Worm (Caenorhabditis elegans): ENCODE data around the gene C34D4.2.

The C34D4.2 gene

DNA sequence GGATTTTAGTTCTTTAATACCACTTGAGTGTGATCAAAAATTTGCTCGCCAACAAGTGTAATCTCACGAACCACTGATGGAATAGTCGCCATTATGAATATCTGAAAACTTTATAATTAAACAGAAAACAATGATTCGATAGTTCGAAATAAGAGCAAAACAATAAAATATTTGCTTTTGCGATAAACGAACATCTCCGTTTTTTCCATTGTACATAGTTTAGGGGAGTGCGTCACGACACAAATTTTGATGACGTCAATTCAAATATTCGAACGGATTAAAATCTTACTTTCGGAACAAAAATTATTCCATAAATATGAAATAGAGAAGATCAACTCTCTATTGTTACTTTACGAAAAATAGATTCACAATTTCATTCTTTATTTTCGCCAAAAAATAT, 20.5 kb upstream of the C34D4.2 start, which contains the start of gene mutd-1:
TSS of gene mutd-1 (minus strand) at position 101 of the 400 bp plus-strand sequence.
- TF ChIP-seq tbx-11 (GFP tag; IDR thresholded peaks at IDR 0.05) (no peak), B0310.2 (tag; optimal IDR thresholded peaks at IDR 0.05) (no peak), flt-1 (GFP tag; IDR thresholded peaks at IDR 0.05) (no peak), ceh-13 (GFP tag; optimal IDR thresholded peaks at IDR 0.05) (no peak), tbx-37 (GFP tag; conservative IDR thresholded peaks at IDR 0.05) (no peak), aly-1 (tag; optimal IDR thresholded peaks at IDR 0.05) (no peak), F13C5.2 (tag; optimal IDR thresholded peaks at IDR 0.05) (no peak), sea-1 (GFP tag; conservative IDR thresholded peaks at IDR 0.05) (no peak), ceh-36 (tag; optimal IDR thresholded peaks at IDR 0.05) (no peak), ets-7 (tag; optimal IDR thresholded peaks at IDR 0.05) (no peak), scrt-1 (GFP tag; IDR thresholded peaks at IDR 0.05) (no peak), hmg-4 (GFP tag; optimal IDR thresholded peaks at IDR 0.05) (no peak), pes-1 (GFP tag; IDR thresholded peaks at IDR 0.05) (no peak), ama-1 (optimal IDR thresholded peaks at IDR 0.05) (no peak), hmbx-1 (tag; optimal IDR thresholded peaks at IDR 0.05) (no peak), hnd-1 (tag; optimal IDR thresholded peaks at IDR 0.05) (no peak), tra-4 (tag; optimal IDR thresholded peaks at IDR 0.05) (no peak)

DNA sequence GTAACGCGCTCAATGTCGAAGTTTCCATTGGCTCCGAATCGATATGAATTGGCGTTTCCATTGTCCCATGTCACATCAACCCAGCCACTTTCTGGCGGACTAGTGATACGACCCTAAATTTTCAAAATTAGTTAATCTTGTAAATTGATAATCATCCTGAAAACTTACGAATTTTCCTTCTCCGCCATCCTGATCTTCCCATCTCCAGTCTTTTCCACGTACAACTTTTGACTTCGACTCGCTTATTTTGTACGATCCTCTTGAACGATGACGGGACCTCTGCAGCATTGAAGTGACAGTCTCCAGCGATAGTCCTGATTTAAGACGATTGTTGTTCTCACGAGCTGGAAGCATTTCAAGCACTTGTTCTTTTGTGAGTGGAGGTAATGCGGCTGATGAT, 15.3 kb upstream of the C34D4.2 start:
- no peak for TF ChIP-seq aly-1 (tag; optimal IDR thresholded peaks at IDR 0.05)
- TF ChIP-seq tra-4 (tag; optimal IDR thresholded peaks at IDR 0.05): no peak
- no peak for TF ChIP-seq ceh-13 (GFP tag; optimal IDR thresholded peaks at IDR 0.05)
- TF ChIP-seq flt-1 (GFP tag; IDR thresholded peaks at IDR 0.05): no peak
- no peak for TF ChIP-seq pes-1 (GFP tag; IDR thresholded peaks at IDR 0.05)
- no peak for TF ChIP-seq F13C5.2 (tag; optimal IDR thresholded peaks at IDR 0.05)
- TF ChIP-seq hmbx-1 (tag; optimal IDR thresholded peaks at IDR 0.05): no peak
- TF ChIP-seq hmg-4 (GFP tag; optimal IDR thresholded peaks at IDR 0.05): no peak
- TF ChIP-seq ceh-36 (tag; optimal IDR thresholded peaks at IDR 0.05): no peak
- TF ChIP-seq tbx-11 (GFP tag; IDR thresholded peaks at IDR 0.05): no peak
- TF ChIP-seq hnd-1 (tag; optimal IDR thresholded peaks at IDR 0.05): no peak
- TF ChIP-seq sea-1 (GFP tag; conservative IDR thresholded peaks at IDR 0.05): no peak
- no peak for TF ChIP-seq ets-7 (tag; optimal IDR thresholded peaks at IDR 0.05)
- TF ChIP-seq B0310.2 (tag; optimal IDR thresholded peaks at IDR 0.05): no peak
- no peak for TF ChIP-seq tbx-37 (GFP tag; conservative IDR thresholded peaks at IDR 0.05)
- TF ChIP-seq ama-1 (optimal IDR thresholded peaks at IDR 0.05): no peak
- TF ChIP-seq scrt-1 (GFP tag; IDR thresholded peaks at IDR 0.05): no peak

DNA sequence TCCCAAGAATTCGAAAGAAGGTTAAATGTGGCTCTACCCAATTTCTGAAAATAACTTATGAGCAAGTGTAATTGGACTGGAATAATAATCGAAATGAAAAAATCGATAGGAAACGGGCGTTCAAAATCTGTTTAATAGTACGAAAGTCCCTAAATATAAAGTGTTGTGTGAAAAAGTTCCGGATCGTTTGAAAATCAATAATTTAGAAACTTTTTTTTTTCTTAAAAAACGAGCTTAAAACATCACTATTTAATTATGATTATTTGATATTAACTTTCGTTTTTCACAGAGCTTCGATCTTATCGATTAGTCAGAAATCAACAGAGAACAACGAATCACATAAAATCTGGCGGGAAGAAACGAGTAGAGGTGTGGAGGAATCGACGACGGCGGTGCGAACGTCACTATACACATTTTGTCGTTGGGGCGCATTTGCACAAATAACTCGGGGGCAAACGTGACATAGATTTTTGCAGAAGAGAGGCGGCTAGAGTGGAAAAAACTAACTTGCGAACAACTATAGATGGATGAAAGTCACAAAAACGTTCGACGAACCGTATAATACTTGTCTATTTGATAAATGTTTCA, 9.7 kb upstream of the C34D4.2 start, which contains the start of gene hecd-1:
TSS of gene hecd-1 (minus strand) at position 51 of the 588 bp plus-strand sequence.
- no peak for TF ChIP-seq ceh-36 (tag; optimal IDR thresholded peaks at IDR 0.05)
- no peak for TF ChIP-seq hnd-1 (tag; optimal IDR thresholded peaks at IDR 0.05)
- TF ChIP-seq B0310.2 (tag; optimal IDR thresholded peaks at IDR 0.05): no peak
- TF ChIP-seq sea-1 (GFP tag; conservative IDR thresholded peaks at IDR 0.05): no peak
- no peak for TF ChIP-seq flt-1 (GFP tag; IDR thresholded peaks at IDR 0.05)
- no peak for TF ChIP-seq hmg-4 (GFP tag; optimal IDR thresholded peaks at IDR 0.05)
- no peak for TF ChIP-seq ama-1 (optimal IDR thresholded peaks at IDR 0.05)
- TF ChIP-seq aly-1 (tag; optimal IDR thresholded peaks at IDR 0.05): no peak
- TF ChIP-seq pes-1 (GFP tag; IDR thresholded peaks at IDR 0.05): no peak
- TF ChIP-seq scrt-1 (GFP tag; IDR thresholded peaks at IDR 0.05): no peak
- no peak for TF ChIP-seq tbx-37 (GFP tag; conservative IDR thresholded peaks at IDR 0.05)
- no peak for TF ChIP-seq hmbx-1 (tag; optimal IDR thresholded peaks at IDR 0.05)
- no peak for TF ChIP-seq ceh-13 (GFP tag; optimal IDR thresholded peaks at IDR 0.05)
- no peak for TF ChIP-seq ets-7 (tag; optimal IDR thresholded peaks at IDR 0.05)
- TF ChIP-seq tra-4 (tag; optimal IDR thresholded peaks at IDR 0.05): no peak
- no peak for TF ChIP-seq F13C5.2 (tag; optimal IDR thresholded peaks at IDR 0.05)
- TF ChIP-seq tbx-11 (GFP tag; IDR thresholded peaks at IDR 0.05): no peak

DNA sequence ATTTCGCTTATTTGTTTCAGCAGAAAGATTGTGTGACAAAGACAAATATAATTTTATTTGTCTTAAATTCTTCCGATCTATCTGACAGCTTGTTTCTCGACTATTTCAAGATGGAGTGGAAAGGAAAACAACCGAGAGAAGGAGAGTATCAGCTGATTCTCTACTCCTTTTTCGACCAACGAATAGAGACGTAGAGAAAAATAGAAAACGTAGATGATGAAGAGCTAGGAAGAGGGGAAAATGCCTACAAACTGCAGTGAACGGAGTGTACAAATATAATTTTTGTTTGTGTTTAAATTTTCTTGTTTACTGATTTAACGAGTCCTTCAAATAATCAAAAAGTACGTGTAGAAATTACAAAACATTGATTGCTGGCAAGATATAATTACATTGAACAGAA, 6.7 kb upstream of the C34D4.2 start:
- TF ChIP-seq B0310.2 (tag; optimal IDR thresholded peaks at IDR 0.05) (no peak), tra-4 (tag; optimal IDR thresholded peaks at IDR 0.05) (no peak), F13C5.2 (tag; optimal IDR thresholded peaks at IDR 0.05) (no peak), tbx-37 (GFP tag; conservative IDR thresholded peaks at IDR 0.05) (no peak), pes-1 (GFP tag; IDR thresholded peaks at IDR 0.05) (no peak), tbx-11 (GFP tag; IDR thresholded peaks at IDR 0.05) (no peak), flt-1 (GFP tag; IDR thresholded peaks at IDR 0.05) (no peak), aly-1 (tag; optimal IDR thresholded peaks at IDR 0.05) (no peak), ama-1 (optimal IDR thresholded peaks at IDR 0.05) (no peak), sea-1 (GFP tag; conservative IDR thresholded peaks at IDR 0.05) (no peak), ceh-13 (GFP tag; optimal IDR thresholded peaks at IDR 0.05) (no peak), hmg-4 (GFP tag; optimal IDR thresholded peaks at IDR 0.05) (no peak), hmbx-1 (tag; optimal IDR thresholded peaks at IDR 0.05) (no peak), ceh-36 (tag; optimal IDR thresholded peaks at IDR 0.05) (no peak), scrt-1 (GFP tag; IDR thresholded peaks at IDR 0.05) (no peak)

DNA sequence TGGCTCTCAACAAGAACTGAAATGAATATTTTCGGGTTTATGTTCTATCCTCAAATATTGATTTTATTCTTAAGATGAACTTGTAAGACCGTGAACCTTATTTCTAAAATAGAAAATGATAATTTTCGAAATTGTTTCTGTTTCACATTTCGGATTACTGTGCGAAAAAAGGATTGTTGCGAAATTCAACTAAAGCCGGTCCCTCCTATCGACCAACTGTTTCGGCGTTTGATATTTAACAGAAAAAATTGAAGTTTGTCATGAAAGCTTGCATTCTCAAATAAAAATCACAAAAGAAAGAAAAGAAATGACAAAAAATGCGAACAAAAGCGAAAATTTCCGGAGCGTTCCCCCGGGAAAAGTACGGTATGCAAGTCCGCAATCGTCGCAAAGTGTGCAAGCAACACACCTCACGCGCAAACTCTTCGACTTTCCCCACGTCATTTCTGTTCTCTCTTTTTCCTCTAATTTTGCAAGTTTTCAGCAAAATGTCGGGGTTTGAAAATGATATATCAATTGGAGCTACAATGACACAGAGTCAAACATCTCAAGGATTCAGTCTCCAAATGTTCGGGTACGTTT, 5.3 kb upstream of the C34D4.2 start, which contains the start of gene C34D4.4:
TSS of gene C34D4.4 (plus strand) at position 342 of the 582 bp plus-strand sequence.
- no peak for TF ChIP-seq pes-1 (GFP tag; IDR thresholded peaks at IDR 0.05)
- peak; percentile 14 for TF ChIP-seq hmg-4 (GFP tag; optimal IDR thresholded peaks at IDR 0.05)

DNA sequence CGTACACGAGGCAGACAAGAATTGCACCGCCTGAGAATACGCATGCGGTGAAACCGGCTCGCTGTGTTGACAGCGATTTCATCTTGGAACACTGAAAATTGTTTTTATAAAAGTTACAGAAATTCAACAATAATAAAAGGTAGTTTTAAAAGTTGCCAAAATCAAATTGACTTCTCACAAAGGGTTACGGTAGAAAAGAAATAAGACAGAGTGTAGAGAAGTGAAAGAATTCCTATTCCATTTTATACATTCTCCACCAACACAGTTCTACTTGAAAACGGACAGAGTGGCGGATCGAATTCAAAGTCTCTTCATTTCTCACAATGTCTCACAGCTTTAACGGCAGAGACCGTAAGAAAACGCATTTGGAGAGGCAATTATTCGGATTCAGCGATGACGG, 2.0 kb upstream of the C34D4.2 start, which contains the start of gene col-113:
TSS of gene col-113 (minus strand) at position 101 of the 400 bp plus-strand sequence.
- TF ChIP-seq hnd-1 (tag; optimal IDR thresholded peaks at IDR 0.05): no peak
- no peak for TF ChIP-seq tbx-37 (GFP tag; conservative IDR thresholded peaks at IDR 0.05)
- TF ChIP-seq tra-4 (tag; optimal IDR thresholded peaks at IDR 0.05): no peak
- TF ChIP-seq aly-1 (tag; optimal IDR thresholded peaks at IDR 0.05): no peak
- TF ChIP-seq F13C5.2 (tag; optimal IDR thresholded peaks at IDR 0.05): no peak
- TF ChIP-seq sea-1 (GFP tag; conservative IDR thresholded peaks at IDR 0.05): no peak
- no peak for TF ChIP-seq B0310.2 (tag; optimal IDR thresholded peaks at IDR 0.05)
- no peak for TF ChIP-seq scrt-1 (GFP tag; IDR thresholded peaks at IDR 0.05)

DNA sequence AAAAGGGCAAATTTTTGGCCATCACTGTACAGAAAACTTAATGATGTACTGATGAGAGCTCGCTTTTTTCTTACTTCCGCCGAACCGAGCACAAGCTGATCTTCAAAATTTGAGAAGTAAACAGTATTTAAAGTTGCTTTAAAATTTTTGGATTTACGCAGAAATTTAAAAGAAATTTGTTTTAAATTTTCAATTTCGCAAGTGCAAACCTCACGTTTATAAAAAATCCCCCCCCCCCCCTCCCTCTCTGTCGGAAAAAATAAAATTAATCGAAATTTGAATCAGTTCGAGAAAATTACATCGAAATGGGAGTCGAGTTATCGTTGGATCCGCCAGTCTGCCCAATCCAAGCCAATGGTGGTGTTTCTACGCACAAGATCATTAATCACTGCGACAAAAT, 1.1 kb upstream of the C34D4.2 start, which contains the start of gene C34D4.3:
TSS of gene C34D4.3 (plus strand) at position 301 of the 400 bp plus-strand sequence.
- no peak for TF ChIP-seq hmg-4 (GFP tag; optimal IDR thresholded peaks at IDR 0.05)
- TF ChIP-seq flt-1 (GFP tag; IDR thresholded peaks at IDR 0.05): no peak
- no peak for TF ChIP-seq ama-1 (optimal IDR thresholded peaks at IDR 0.05)
- TF ChIP-seq pes-1 (GFP tag; IDR thresholded peaks at IDR 0.05): no peak
- TF ChIP-seq sea-1 (GFP tag; conservative IDR thresholded peaks at IDR 0.05): no peak
- TF ChIP-seq hnd-1 (tag; optimal IDR thresholded peaks at IDR 0.05): no peak
- no peak for TF ChIP-seq B0310.2 (tag; optimal IDR thresholded peaks at IDR 0.05)
- TF ChIP-seq ceh-36 (tag; optimal IDR thresholded peaks at IDR 0.05): no peak
- no peak for TF ChIP-seq aly-1 (tag; optimal IDR thresholded peaks at IDR 0.05)
- no peak for TF ChIP-seq hmbx-1 (tag; optimal IDR thresholded peaks at IDR 0.05)
- TF ChIP-seq tbx-11 (GFP tag; IDR thresholded peaks at IDR 0.05): no peak
